Worm (Caenorhabditis elegans): ENCODE results near the gene acr-16.

acr-16 gene

DNA sequence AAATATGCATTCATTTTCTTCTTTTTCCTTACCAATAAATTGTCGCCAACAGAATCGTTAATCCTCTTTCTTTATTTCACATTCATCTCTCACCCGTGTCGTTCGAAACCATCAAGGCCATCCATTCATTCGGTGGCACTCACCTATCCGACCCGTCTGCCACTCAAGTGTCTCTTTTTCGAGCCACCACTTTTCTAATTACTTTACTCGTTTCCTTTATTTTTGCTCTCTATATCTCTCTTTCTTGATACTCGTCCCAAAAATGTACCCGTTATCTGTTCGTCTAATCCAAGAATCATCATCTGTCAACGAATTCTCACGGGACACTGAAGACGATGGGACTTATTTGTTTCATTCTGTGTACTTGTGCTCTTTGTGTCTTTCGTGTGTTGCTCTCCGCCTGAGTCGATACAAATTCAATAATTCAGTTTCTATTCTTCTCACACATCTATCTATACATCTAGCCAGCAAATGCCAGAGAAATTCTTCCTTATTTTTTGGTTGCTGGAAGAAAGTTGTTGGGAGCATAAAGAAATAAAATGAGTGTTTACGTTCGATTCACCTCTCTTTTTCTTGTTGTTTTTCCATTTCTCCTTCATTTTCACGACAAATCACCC, 31.8 kb downstream of the acr-16 start:
- TF ChIP-seq dao-5 (tag; optimal IDR thresholded peaks at IDR 0.05) (no peak), W03F9.2 (tag; optimal IDR thresholded peaks at IDR 0.05) (no peak), him-1 (tag; optimal IDR thresholded peaks at IDR 0.05) (no peak)

DNA sequence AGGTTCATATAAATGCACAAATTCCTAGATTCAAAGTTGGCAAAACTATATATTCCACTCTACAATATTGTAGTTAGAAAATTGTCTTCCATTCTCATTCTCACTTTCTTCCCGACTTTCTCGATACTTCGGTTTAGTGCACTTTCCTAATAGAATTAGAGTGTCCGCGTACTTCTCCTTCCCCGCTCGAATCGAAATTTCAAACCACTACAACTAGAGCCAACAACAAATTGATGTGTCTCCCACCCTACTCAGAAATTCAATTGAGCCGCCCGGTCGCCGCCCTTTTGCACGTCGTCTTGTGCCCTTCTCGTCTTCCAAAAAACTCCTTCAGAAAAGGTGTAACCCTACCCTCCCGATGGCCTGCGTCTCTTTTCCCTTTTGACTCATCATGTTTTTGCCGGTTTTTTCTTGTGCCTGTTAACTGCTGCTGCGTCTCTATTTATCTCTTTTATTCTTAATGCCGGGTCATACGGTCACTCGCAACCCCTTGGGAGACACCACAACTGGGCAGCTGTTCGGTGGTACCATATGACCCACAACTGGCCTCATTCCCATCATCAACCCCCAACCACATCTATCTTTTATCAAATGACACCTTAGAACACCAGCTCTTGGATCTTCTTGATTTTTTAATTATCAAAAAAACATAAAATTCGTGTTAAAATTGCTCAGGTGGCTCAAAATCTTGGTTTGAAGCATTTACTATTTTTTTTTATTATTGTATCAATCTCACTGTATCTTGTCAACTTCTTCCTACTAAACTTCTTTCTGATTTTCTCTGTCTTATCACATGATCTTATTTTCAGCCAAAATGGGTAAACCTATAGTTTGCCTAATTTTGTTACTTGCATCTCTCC, 33.3 kb downstream of the acr-16 start, which contains the start of gene tag-196:
TSS of gene tag-196 (plus strand) at position 810 of the 860 bp plus-strand sequence.
- TF ChIP-seq W03F9.2 (tag; optimal IDR thresholded peaks at IDR 0.05) (no peak), dao-5 (tag; optimal IDR thresholded peaks at IDR 0.05) (no peak)

- TF ChIP-seq dao-5 (tag; optimal IDR thresholded peaks at IDR 0.05) (no peak), W03F9.2 (tag; optimal IDR thresholded peaks at IDR 0.05) (no peak), him-1 (tag; optimal IDR thresholded peaks at IDR 0.05) (no peak)
Measured at ce11 chrV:8599192-8599591, 38.2 kb downstream of the acr-16 start, which contains the start of gene F41E6.7. Gene F41E6.7, minus strand, starts transcription at chrV:8599292.

ce11 chrV:8599957-8600356, 38.9 kb downstream of the acr-16 start:
- TF ChIP-seq dao-5 (tag; optimal IDR thresholded peaks at IDR 0.05): no peak
- no peak for TF ChIP-seq him-1 (tag; optimal IDR thresholded peaks at IDR 0.05)
- TF ChIP-seq W03F9.2 (tag; optimal IDR thresholded peaks at IDR 0.05): no peak

- TF ChIP-seq him-1 (tag; optimal IDR thresholded peaks at IDR 0.05): no peak
Measured at ce11 chrV:8601420-8601819, 40.4 kb downstream of the acr-16 start, which contains the start of gene F41E6.8. Gene F41E6.8, minus strand, starts transcription at chrV:8601520.

- TF ChIP-seq him-1 (tag; optimal IDR thresholded peaks at IDR 0.05): no peak
- TF ChIP-seq W03F9.2 (tag; optimal IDR thresholded peaks at IDR 0.05): no peak
Measured at ce11 chrV:8602638-8603037, 41.6 kb downstream of the acr-16 start, which contains the start of gene F41E6.15. Gene F41E6.15, minus strand, starts transcription at chrV:8602738.

DNA sequence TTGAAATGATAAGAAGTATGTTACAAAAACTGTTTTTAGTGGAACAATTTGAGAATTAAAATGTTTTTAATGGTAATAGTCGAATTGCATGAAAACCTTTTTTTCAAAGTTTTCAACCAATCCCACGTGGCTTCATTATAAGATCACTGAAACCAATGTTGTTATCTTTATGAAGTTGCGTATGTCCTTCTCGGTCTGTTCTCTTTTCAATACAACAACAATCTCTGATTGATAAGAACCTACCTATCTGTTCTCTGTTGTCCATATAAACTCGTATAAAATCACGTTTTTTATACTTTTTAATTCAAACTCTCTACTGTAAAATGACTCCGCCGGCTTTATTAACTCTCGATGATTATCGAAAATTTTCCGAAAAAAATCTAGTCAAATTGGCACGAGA, 42.3 kb downstream of the acr-16 start, which contains the start of gene F41E6.5:
TSS of gene F41E6.5 (plus strand) at position 209 of the 400 bp plus-strand sequence.
- TF ChIP-seq dao-5 (tag; optimal IDR thresholded peaks at IDR 0.05): no peak
- no peak for TF ChIP-seq him-1 (tag; optimal IDR thresholded peaks at IDR 0.05)

- TF ChIP-seq dao-5 (tag; optimal IDR thresholded peaks at IDR 0.05) (no peak), W03F9.2 (tag; optimal IDR thresholded peaks at IDR 0.05) (peak; percentile 94), him-1 (tag; optimal IDR thresholded peaks at IDR 0.05) (peak; percentile 81)
Measured at ce11 chrV:8606099-8606696, 45.2 kb downstream of the acr-16 start, which contains the start of gene vps-60. Gene vps-60, minus strand, starts transcription at chrV:8606128.

- TF ChIP-seq him-1 (tag; optimal IDR thresholded peaks at IDR 0.05): no peak
- no peak for TF ChIP-seq W03F9.2 (tag; optimal IDR thresholded peaks at IDR 0.05)
- TF ChIP-seq dao-5 (tag; optimal IDR thresholded peaks at IDR 0.05): no peak
Measured at ce11 chrV:8607353-8607850, 46.4 kb downstream of the acr-16 start, which contains the start of gene smk-1. Gene smk-1, plus strand, starts transcription at chrV:8607800.

ce11 chrV:8608483-8608882, 47.5 kb downstream of the acr-16 start:
- no peak for TF ChIP-seq him-1 (tag; optimal IDR thresholded peaks at IDR 0.05)

- TF ChIP-seq W03F9.2 (tag; optimal IDR thresholded peaks at IDR 0.05): no peak
Measured at ce11 chrV:8609776-8610529, 48.9 kb downstream of the acr-16 start.

ce11 chrV:8610633-8611404, 49.8 kb downstream of the acr-16 start, which contains the start of gene fip-4:
Gene fip-4, minus strand, starts transcription at chrV:8611268.
- no peak for TF ChIP-seq him-1 (tag; optimal IDR thresholded peaks at IDR 0.05)
- TF ChIP-seq dao-5 (tag; optimal IDR thresholded peaks at IDR 0.05): no peak
- no peak for TF ChIP-seq W03F9.2 (tag; optimal IDR thresholded peaks at IDR 0.05)
